Fruit fly (Drosophila melanogaster): Measurements from ENCODE around the gene Vha68-2.

Vha68-2 gene

dm6 chr2L:13004059-13004870 lies 30.1 kb downstream of the Vha68-2 start, which contains the start of the genes Vha68-1 and mTor (continued):
- TF ChIP-seq CG12236 (GFP tag; optimal IDR thresholded peaks at IDR 0.05) (no peak), CG12219 (GFP tag; optimal IDR thresholded peaks at IDR 0.05) (no peak), CG8388 (GFP tag; optimal IDR thresholded peaks at IDR 0.05) (no peak), Oaz (GFP tag; IDR thresholded peaks at IDR 0.05) (0 out of 2 replicates have a peak, but pooled peaks have one; percentile 32), NC2β (GFP tag; optimal IDR thresholded peaks at IDR 0.05) (peak; percentile 57), Atf6 (GFP tag; IDR thresholded peaks at IDR 0.05) (peak; percentile 47; the same call in 1 of the 2 replicates), sqz (GFP tag; optimal IDR thresholded peaks at IDR 0.05) (no peak), lola (GFP tag; optimal IDR thresholded peaks at IDR 0.05) (peak in 1 of 3 experiments; percentile 70), CG31365 (tag; optimal IDR thresholded peaks at IDR 0.05) (no peak), sima (GFP tag; optimal IDR thresholded peaks at IDR 0.05) (no peak), CG4617 (GFP tag; optimal IDR thresholded peaks at IDR 0.05; ENCODE audit: borderline replicate concordance) (peak; percentile 3), ATbp (GFP tag; optimal IDR thresholded peaks at IDR 0.05) (no peak), zfh2 (GFP tag; optimal IDR thresholded peaks at IDR 0.05) (peak; percentile 92), pita (GFP tag; optimal IDR thresholded peaks at IDR 0.05) (no peak), CG18262 (tag; optimal IDR thresholded peaks at IDR 0.05) (no peak), Fer1 (GFP tag; optimal IDR thresholded peaks at IDR 0.05) (no peak), C15 (GFP tag; IDR thresholded peaks at IDR 0.05) (no peak), cg (GFP tag; optimal IDR thresholded peaks at IDR 0.05) (no peak), CG1792 (GFP tag; optimal IDR thresholded peaks at IDR 0.05) (no peak), chif (GFP tag; optimal IDR thresholded peaks at IDR 0.05) (peak; percentile 65 to 70), CG13775 (GFP tag; optimal IDR thresholded peaks at IDR 0.05) (peak; percentile 83), D19A (tag; optimal IDR thresholded peaks at IDR 0.05) (no peak), oc (tag; optimal IDR thresholded peaks at IDR 0.05) (no peak), NC2α (GFP tag; optimal IDR thresholded peaks at IDR 0.05) (no peak), Lim3 (GFP tag; IDR thresholded peaks at IDR 0.05) (no peak), CG11723 (GFP tag; optimal IDR thresholded peaks at IDR 0.05) (no peak), Sry-β (GFP tag; optimal IDR thresholded peaks at IDR 0.05) (peak; percentile 46), Dip2 (GFP tag; IDR thresholded peaks at IDR 0.05) (no peak), Sox100B (GFP tag; optimal IDR thresholded peaks at IDR 0.05) (no peak), jumu (GFP tag; optimal IDR thresholded peaks at IDR 0.05) (peak; percentile 71), Chrac-16 (GFP tag; optimal IDR thresholded peaks at IDR 0.05) (peak; percentile 81), Lhr (GFP tag; optimal IDR thresholded peaks at IDR 0.05) (peak; percentile 46), CG9817 (tag; optimal IDR thresholded peaks at IDR 0.05) (peak; percentile 86), CG10959 (GFP tag; IDR thresholded peaks at IDR 0.05) (peak; percentile 32; the same call in 1 of the 2 replicates), Scr (GFP tag; IDR thresholded peaks at IDR 0.05; ENCODE audit: partially characterized antibody) (peak; percentile 90), en (GFP tag; optimal IDR thresholded peaks at IDR 0.05) (no peak), btn (GFP tag; optimal IDR thresholded peaks at IDR 0.05) (no peak), CG4404 (GFP tag; IDR thresholded peaks at IDR 0.05) (peak; percentile 81), MTF-1 (GFP tag; optimal IDR thresholded peaks at IDR 0.05; ENCODE audit: borderline replicate concordance) (no peak), fd96Cb (tag; optimal IDR thresholded peaks at IDR 0.05) (peak; percentile 77), Myb (GFP tag; optimal IDR thresholded peaks at IDR 0.05) (peak; percentile 80), twi (tag; optimal IDR thresholded peaks at IDR 0.05) (no peak), her (GFP tag; optimal IDR thresholded peaks at IDR 0.05) (peak; percentile 19), CG6175 (GFP tag; IDR thresholded peaks at IDR 0.05) (peak; percentile 74; the same call in 2 of the 3 replicates), CG11695 (GFP tag; IDR thresholded peaks at IDR 0.05) (peak; percentile 68; the same call in 2 of the 3 replicates), unc-4 (GFP tag; IDR thresholded peaks at IDR 0.05; ENCODE audit: partially characterized antibody) (peak; percentile 76), lov (optimal IDR thresholded peaks at IDR 0.05) (no peak), lov (GFP tag; IDR thresholded peaks at IDR 0.05) (peak; percentile 38; the same call in 1 of the 3 replicates), so (GFP tag; IDR thresholded peaks at IDR 0.05) (no peak)

All from whole organism, embryonic.